Worm (Caenorhabditis elegans): ENCODE measurements around the gene cit-1.2.
A peak's percentile ranks its signal among the peaks of the same experiment; 100 is the strongest.

cit-1.2 gene

DNA sequence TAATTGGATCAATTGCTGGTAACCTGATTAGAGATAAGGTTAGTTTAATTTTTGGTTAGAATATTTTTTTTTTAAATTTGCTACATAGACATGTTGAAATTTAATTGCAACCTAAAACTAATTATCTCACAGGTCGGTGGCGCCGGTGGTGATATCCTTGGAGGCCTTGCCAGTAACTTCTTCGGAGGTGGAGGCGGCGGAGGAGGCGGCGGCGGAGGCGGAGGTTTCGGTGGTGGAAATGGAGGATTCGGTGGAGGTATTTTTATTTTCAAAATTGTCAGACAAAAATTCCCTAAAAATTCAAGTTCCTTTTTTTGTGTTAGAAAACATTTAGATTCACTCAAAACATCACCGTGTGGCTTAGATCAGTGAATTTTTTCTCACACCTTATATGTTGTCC, 29.3 kb upstream of the cit-1.2 start:
- TF ChIP-seq let-526 (GFP tag; IDR thresholded peaks at IDR 0.05) (no peak), zfh-2 (GFP tag; conservative IDR thresholded peaks at IDR 0.05) (peak; percentile 65), nhr-120 (GFP tag; IDR thresholded peaks at IDR 0.05) (no peak), snpc-4 (GFP tag; optimal IDR thresholded peaks at IDR 0.05) (no peak), snpc-4 (tag; optimal IDR thresholded peaks at IDR 0.05) (no peak), pha-4 (tag; optimal IDR thresholded peaks at IDR 0.05) (no peak), madf-6 (GFP tag; IDR thresholded peaks at IDR 0.05) (peak; percentile 31; the same call in 1 of the 2 replicates), lsl-1 (GFP tag; optimal IDR thresholded peaks at IDR 0.05) (no peak), B0336.3 (GFP tag; IDR thresholded peaks at IDR 0.05) (no peak)

DNA sequence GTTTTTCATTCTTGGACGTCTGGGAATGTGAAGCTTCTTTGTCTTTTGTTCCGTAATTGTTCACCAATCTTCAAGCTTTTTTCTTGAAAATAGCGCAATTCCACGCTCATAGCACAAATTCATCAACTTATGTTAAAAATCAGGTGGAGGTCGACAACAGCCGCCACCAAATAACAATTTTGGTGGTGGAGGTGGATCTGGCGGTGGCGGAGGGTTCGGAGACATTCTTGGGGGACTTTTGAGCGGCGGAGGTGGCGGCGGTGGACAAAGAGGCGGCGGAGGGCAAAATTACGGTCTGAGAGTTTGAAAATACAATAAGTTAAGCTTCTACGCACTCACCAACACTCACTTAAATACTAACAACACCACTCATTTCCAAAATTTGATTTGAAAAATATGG, 28.6 kb upstream of the cit-1.2 start:
- TF ChIP-seq lin-26 (GFP tag; IDR thresholded peaks at IDR 0.05): no peak
- TF ChIP-seq pha-4 (tag; optimal IDR thresholded peaks at IDR 0.05): no peak
- peak; percentile 8; the same call in 1 of the 2 replicates for TF ChIP-seq egrh-3 (GFP tag; IDR thresholded peaks at IDR 0.05)
- 0 out of 2 replicates have a peak, but pooled peaks have one; percentile 16 for TF ChIP-seq ztf-6 (GFP tag; IDR thresholded peaks at IDR 0.05)
- TF ChIP-seq F23B12.7 (tag; optimal IDR thresholded peaks at IDR 0.05; ENCODE audit: insufficient read depth): no peak
- TF ChIP-seq zfh-2 (GFP tag; conservative IDR thresholded peaks at IDR 0.05): peak; percentile 65
- no peak for TF ChIP-seq lsl-1 (GFP tag; optimal IDR thresholded peaks at IDR 0.05)
- no peak for TF ChIP-seq B0035.1 (tag; optimal IDR thresholded peaks at IDR 0.05)
- no peak for TF ChIP-seq athp-1 (tag; optimal IDR thresholded peaks at IDR 0.05)
- no peak for TF ChIP-seq tbx-9 (tag; optimal IDR thresholded peaks at IDR 0.05; ENCODE audit: borderline replicate concordance)
- TF ChIP-seq snpc-1.3 (tag; optimal IDR thresholded peaks at IDR 0.05; ENCODE audit: insufficient read depth): no peak
- no peak for TF ChIP-seq nfya-2 (GFP tag; IDR thresholded peaks at IDR 0.05)
- TF ChIP-seq atf-7 (tag; optimal IDR thresholded peaks at IDR 0.05): no peak
- TF ChIP-seq efl-1 (GFP tag; optimal IDR thresholded peaks at IDR 0.05): no peak
- no peak for TF ChIP-seq B0261.1 (tag; optimal IDR thresholded peaks at IDR 0.05)
- no peak for TF ChIP-seq let-607 (tag; optimal IDR thresholded peaks at IDR 0.05)
- no peak for TF ChIP-seq repo-1 (tag; optimal IDR thresholded peaks at IDR 0.05)
- TF ChIP-seq mxl-1 (tag; optimal IDR thresholded peaks at IDR 0.05): no peak
- TF ChIP-seq attf-5 (GFP tag; optimal IDR thresholded peaks at IDR 0.05): no peak
- TF ChIP-seq Y67H2A.10 (GFP tag; conservative IDR thresholded peaks at IDR 0.05): no peak
- no peak for TF ChIP-seq zim-3 (tag; optimal IDR thresholded peaks at IDR 0.05)

DNA sequence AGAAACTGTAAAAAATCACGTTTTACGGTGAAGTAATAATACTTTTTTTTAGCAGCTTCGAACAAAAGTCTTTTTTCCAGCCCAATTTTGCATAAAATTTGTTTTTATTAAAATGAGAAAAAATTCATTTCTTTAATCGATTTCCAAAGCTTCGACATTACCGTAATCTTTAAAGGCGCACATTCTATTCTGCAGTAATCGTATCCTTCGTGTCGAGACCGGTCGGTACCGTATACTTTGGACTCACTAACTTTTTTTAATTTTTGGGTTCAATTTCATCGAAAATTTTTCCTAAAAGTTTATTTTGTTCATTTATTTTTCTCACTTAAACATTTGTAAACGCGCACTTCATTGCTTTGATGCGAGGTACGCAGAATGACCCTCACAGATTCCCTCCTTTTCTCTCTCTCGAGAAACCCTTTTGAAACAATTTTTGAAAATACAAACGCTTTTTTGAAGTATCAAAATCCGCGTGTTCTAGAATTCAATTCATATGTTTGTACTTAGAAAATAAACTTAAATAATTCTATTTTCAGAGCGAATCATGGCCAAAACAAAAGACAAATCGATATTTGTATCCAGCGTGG, 23.9 kb upstream of the cit-1.2 start, which contains the start of gene hrpk-2:
hrpk-2 (plus strand) TSS at position 537 of the 587 bp plus-strand sequence.
- peak; percentile 73 for TF ChIP-seq F33H1.4 (GFP tag; IDR thresholded peaks at IDR 0.05)
- peak; percentile 27 for TF ChIP-seq xnd-1 (tag; optimal IDR thresholded peaks at IDR 0.05)
- peak; percentile 28 for TF ChIP-seq snpc-3.4 (tag; optimal IDR thresholded peaks at IDR 0.05)
- peak; percentile 65; the same call in 1 of the 2 replicates for TF ChIP-seq madf-6 (GFP tag; IDR thresholded peaks at IDR 0.05)
- no peak for TF ChIP-seq dox-1 (GFP tag; IDR thresholded peaks at IDR 0.05)
- TF ChIP-seq unc-130 (GFP tag; optimal IDR thresholded peaks at IDR 0.05): no peak
- no peak for TF ChIP-seq mcd-1 (GFP tag; IDR thresholded peaks at IDR 0.05)
- TF ChIP-seq lsl-1 (GFP tag; optimal IDR thresholded peaks at IDR 0.05): peak; percentile 81
- TF ChIP-seq B0019.2 (GFP tag; conservative IDR thresholded peaks at IDR 0.05): peak; percentile 19; the same call in 1 of the 2 replicates
- TF ChIP-seq zim-3 (tag; optimal IDR thresholded peaks at IDR 0.05): no peak
- no peak for TF ChIP-seq egl-44 (GFP tag; IDR thresholded peaks at IDR 0.05)
- no peak for TF ChIP-seq F39B2.1 (GFP tag; IDR thresholded peaks at IDR 0.05)
- TF ChIP-seq ZK185.1 (tag; optimal IDR thresholded peaks at IDR 0.05; ENCODE audit: poor library complexity, severe bottlenecking): no peak

Data from whole organism, young adult.